Fruit fly (Drosophila melanogaster) whole organism, prepupa: ENCODE measurements around the gene ball.

Source experiments
- CG3919 ChIP-seq: fragments of 200-800 bp; sonication (Bioruptor generic); optimal IDR thresholded peaks from 3 replicates; lab custom pipeline; 2016; ENCODE audit warnings: missing biosample characterization, missing genetic modification characterization
- CG6792 ChIP-seq: fragments of 200-800 bp; sonication (Bioruptor generic); optimal IDR thresholded peaks from 3 replicates; lab custom pipeline; 2016; ENCODE audit warnings: missing biosample characterization, missing genetic modification characterization
- CG9139 ChIP-seq: fragments of 200-800 bp; sonication (Bioruptor generic); optimal IDR thresholded peaks from 3 replicates; lab custom pipeline; 2017; ENCODE audit warnings: missing biosample characterization, mild to moderate bottlenecking, missing genetic modification characterization
- Met ChIP-seq: fragments of 200-800 bp; sonication (Bioruptor generic); optimal IDR thresholded peaks from 3 replicates; lab custom pipeline; 2016; ENCODE audit warnings: missing biosample characterization, missing genetic modification characterization

dm6 chr3R:26887155-26887554 lies 20.5 kb upstream of the ball start:
- TF ChIP-seq Met (GFP tag; lab: Kevin White, UChicago): no peak
- no peak for TF ChIP-seq CG3919 (GFP tag; lab: Kevin White, UChicago)
- TF ChIP-seq CG9139 (GFP tag; lab: Kevin White, UChicago): no peak
- TF ChIP-seq CG6792 (GFP tag; lab: Kevin White, UChicago): no peak
